Fruit fly (Drosophila melanogaster): ENCODE results near the gene CG14969.

Gene CG14969

dm6 chr3L:3305430-3305829 is 29.3 kb downstream of the CG14969 start (continued):
- TF ChIP-seq Eip74EF (GFP tag; optimal IDR thresholded peaks at IDR 0.05) (no peak), run (tag; optimal IDR thresholded peaks at IDR 0.05) (no peak), aop (GFP tag; IDR thresholded peaks at IDR 0.05) (no peak), tup (GFP tag; optimal IDR thresholded peaks at IDR 0.05) (no peak), HLH54F (GFP tag; optimal IDR thresholded peaks at IDR 0.05) (peak; percentile 9), chif (GFP tag; optimal IDR thresholded peaks at IDR 0.05) (peak in 1 of 2 experiments; percentile 27), CG17912 (GFP tag; optimal IDR thresholded peaks at IDR 0.05) (no peak), tna (GFP tag; IDR thresholded peaks at IDR 0.05; ENCODE audit: partially characterized antibody) (no peak), cas (GFP tag; IDR thresholded peaks at IDR 0.05) (no peak), Gug (GFP tag; IDR thresholded peaks at IDR 0.05) (no peak), sens-2 (GFP tag; IDR thresholded peaks at IDR 0.05) (no peak), CoRest (tag; optimal IDR thresholded peaks at IDR 0.05) (peak; percentile 19), CG1647 (GFP tag; optimal IDR thresholded peaks at IDR 0.05) (no peak), CG8944 (GFP tag; optimal IDR thresholded peaks at IDR 0.05) (peak; percentile 42), CG16863 (GFP tag; optimal IDR thresholded peaks at IDR 0.05) (peak; percentile 47), Myb (GFP tag; optimal IDR thresholded peaks at IDR 0.05) (no peak), NK7.1 (GFP tag; optimal IDR thresholded peaks at IDR 0.05) (peak; percentile 19), CG10959 (GFP tag; IDR thresholded peaks at IDR 0.05) (no peak; the same call in 1 of the 2 replicates), zf30C (GFP tag; optimal IDR thresholded peaks at IDR 0.05) (no peak), D19A (tag; optimal IDR thresholded peaks at IDR 0.05) (no peak), Ravus (GFP tag; IDR thresholded peaks at IDR 0.05) (no peak), pnt (GFP tag; optimal IDR thresholded peaks at IDR 0.05) (no peak), chn (GFP tag; optimal IDR thresholded peaks at IDR 0.05) (no peak), sisA (GFP tag; IDR thresholded peaks at IDR 0.05) (no peak), Dek (tag; optimal IDR thresholded peaks at IDR 0.05) (no peak), inv (GFP tag; IDR thresholded peaks at IDR 0.05; ENCODE audit: partially characterized antibody) (no peak), Ada2b (GFP tag; IDR thresholded peaks at IDR 0.05) (no peak), CG12391 (tag; optimal IDR thresholded peaks at IDR 0.05) (peak; percentile 6), wek (GFP tag; optimal IDR thresholded peaks at IDR 0.05) (no peak), CG17829 (tag; optimal IDR thresholded peaks at IDR 0.05) (no peak), Bdp1 (GFP tag; optimal IDR thresholded peaks at IDR 0.05) (peak; percentile 23), CG31388 (GFP tag; optimal IDR thresholded peaks at IDR 0.05) (peak; percentile 22), nerfin-2 (GFP tag; IDR thresholded peaks at IDR 0.05; ENCODE audit: partially characterized antibody) (no peak), HmgZ (tag; optimal IDR thresholded peaks at IDR 0.05) (peak; percentile 28), CG2875 (GFP tag; optimal IDR thresholded peaks at IDR 0.05) (peak; percentile 66), CHES-1-like (GFP tag; optimal IDR thresholded peaks at IDR 0.05) (peak; percentile 19), lola (GFP tag; optimal IDR thresholded peaks at IDR 0.05) (peak in 1 of 3 experiments; percentile 49), CG7839 (tag; optimal IDR thresholded peaks at IDR 0.05) (peak; percentile 14), CG15601 (tag; optimal IDR thresholded peaks at IDR 0.05) (peak; percentile 34), CG1832 (GFP tag; optimal IDR thresholded peaks at IDR 0.05) (no peak), CG10431 (GFP tag; optimal IDR thresholded peaks at IDR 0.05) (no peak), Abd-B (GFP tag; optimal IDR thresholded peaks at IDR 0.05) (no peak), CG10321 (GFP tag; IDR thresholded peaks at IDR 0.05) (peak; percentile 18; the same call in 1 of the 2 replicates), sqz (GFP tag; optimal IDR thresholded peaks at IDR 0.05) (no peak), Lim3 (GFP tag; IDR thresholded peaks at IDR 0.05) (no peak), CG3995 (GFP tag; optimal IDR thresholded peaks at IDR 0.05) (no peak), bowl (GFP tag; IDR thresholded peaks at IDR 0.05) (no peak), CG32772 (GFP tag; IDR thresholded peaks at IDR 0.05) (no peak), Lhr (GFP tag; optimal IDR thresholded peaks at IDR 0.05) (peak; percentile 1), PHDP (tag; optimal IDR thresholded peaks at IDR 0.05) (peak; percentile 79), E2f2 (GFP tag; IDR thresholded peaks at IDR 0.05) (no peak)
